Worm (Caenorhabditis elegans) whole organism, young adult: ENCODE data around the gene klp-3.

Source experiments
- B0261.1 ChIP-seq: sonication (generic microtip); optimal IDR thresholded peaks from 2 replicates; lab custom pipeline; 2016; ENCODE audit warnings: mild to moderate bottlenecking, missing genetic modification characterization, moderate library complexity, missing compliant biosample characterization
- B0336.3 ChIP-seq: fragments of 200-800 bp; sonication (Bioruptor generic); IDR thresholded peaks from 2 replicates; pipeline ENCODE4 v1.3.6; 2022; ENCODE audit warnings: missing genetic modification characterization, missing compliant biosample characterization
- C06A6.2 ChIP-seq: fragments of 200-800 bp; sonication (Bioruptor generic); conservative IDR thresholded peaks from 2 replicates; pipeline ENCODE4 v1.3.6; 2022; ENCODE audit warnings: missing genetic modification characterization, missing compliant biosample characterization
- F22D6.2 ChIP-seq: sonication (generic microtip); optimal IDR thresholded peaks from 2 replicates; lab custom pipeline; 2016; ENCODE audit warnings: mild to moderate bottlenecking, missing genetic modification characterization, missing compliant biosample characterization
- F33H1.4 ChIP-seq: fragments of 200-800 bp; sonication (Bioruptor generic); IDR thresholded peaks from 2 replicates; pipeline ENCODE4 v1.3.6; 2022; ENCODE audit warnings: missing genetic modification reagents, missing genetic modification characterization, missing compliant biosample characterization
- F39B2.1 ChIP-seq: fragments of 200-800 bp; sonication (Bioruptor generic); IDR thresholded peaks from 2 replicates; pipeline ENCODE4 v1.3.6; 2022; ENCODE audit warnings: missing genetic modification reagents, missing genetic modification characterization, missing compliant biosample characterization
- F55B11.4 ChIP-seq: sonication (generic microtip); optimal IDR thresholded peaks from 2 replicates; lab custom pipeline; 2016; ENCODE audit warnings: missing compliant biosample characterization, missing genetic modification characterization, borderline replicate concordance; ENCODE audit not compliant: insufficient read depth
- Y53G8AR.9 ChIP-seq: fragments of 200-800 bp; sonication (Bioruptor generic); conservative IDR thresholded peaks from 2 replicates; pipeline ENCODE4 v1.3.6; 2022; ENCODE audit warnings: missing genetic modification reagents, missing genetic modification characterization, missing compliant biosample characterization
- Y56A3A.18 ChIP-seq: fragments of 200-800 bp; sonication (Bioruptor generic); IDR thresholded peaks from 2 replicates; pipeline ENCODE4 v1.3.6; 2022; ENCODE audit warnings: missing genetic modification reagents, missing genetic modification characterization, missing compliant biosample characterization
- Y67H2A.10 ChIP-seq: fragments of 200-800 bp; sonication (Bioruptor generic); conservative IDR thresholded peaks from 2 replicates; pipeline ENCODE4 v1.3.6; 2022; ENCODE audit warnings: missing genetic modification reagents, missing genetic modification characterization, missing compliant biosample characterization
- aptf-2 ChIP-seq: fragments of 200-800 bp; sonication (Bioruptor generic); conservative IDR thresholded peaks from 2 replicates; pipeline ENCODE4 v1.3.6; 2022; ENCODE audit warnings: missing genetic modification reagents, missing genetic modification characterization, missing compliant biosample characterization
- attf-3 ChIP-seq: fragments of 200-800 bp; sonication (Bioruptor generic); conservative IDR thresholded peaks from 2 replicates; pipeline ENCODE4 v1.3.6; 2022; ENCODE audit warnings: missing genetic modification reagents, missing genetic modification characterization, missing compliant biosample characterization
- bed-2 ChIP-seq: fragments of 200-800 bp; sonication (Bioruptor generic); IDR thresholded peaks from 2 replicates; pipeline ENCODE4 v1.3.6; 2022; ENCODE audit warnings: missing genetic modification reagents, missing genetic modification characterization, missing compliant biosample characterization
- ccch-3 ChIP-seq: fragments of 200-800 bp; sonication (Bioruptor generic); optimal IDR thresholded peaks from 2 replicates; lab custom pipeline; 2018; ENCODE audit warnings: mild to moderate bottlenecking, missing genetic modification characterization, missing compliant biosample characterization
- ceh-58 ChIP-seq: fragments of 200-800 bp; sonication (Bioruptor generic); IDR thresholded peaks from 2 replicates; pipeline ENCODE4 v1.3.6; 2022; ENCODE audit warnings: missing genetic modification characterization, missing compliant biosample characterization
- ceh-79 ChIP-seq: sonication (generic microtip); optimal IDR thresholded peaks from 2 replicates; lab custom pipeline; 2017; ENCODE audit warnings: mild to moderate bottlenecking, missing genetic modification characterization, missing compliant biosample characterization
- dox-1 ChIP-seq: fragments of 200-800 bp; sonication (Bioruptor generic); IDR thresholded peaks from 2 replicates; pipeline ENCODE4 v1.3.6; 2022; ENCODE audit warnings: missing genetic modification reagents, missing genetic modification characterization, missing compliant biosample characterization
- fkh-3 ChIP-seq: sonication (generic microtip); optimal IDR thresholded peaks from 2 replicates; lab custom pipeline; 2016; ENCODE audit warnings: mild to moderate bottlenecking, missing genetic modification characterization, missing compliant biosample characterization
- hmg-1.2 ChIP-seq: fragments of 200-800 bp; sonication (Bioruptor generic); IDR thresholded peaks from 2 replicates; pipeline ENCODE4 v1.3.6; 2022; ENCODE audit warnings: missing genetic modification reagents, missing genetic modification characterization, missing compliant biosample characterization
- madf-3 ChIP-seq: fragments of 200-800 bp; sonication (Bioruptor generic); IDR thresholded peaks from 2 replicates; pipeline ENCODE4 v1.3.6; 2022; ENCODE audit warnings: missing genetic modification reagents, missing genetic modification characterization, missing compliant biosample characterization
- madf-6 ChIP-seq: fragments of 200-800 bp; sonication (Bioruptor generic); IDR thresholded peaks from 2 replicates; pipeline ENCODE4 v1.3.6; 2022; ENCODE audit warnings: missing genetic modification reagents, missing genetic modification characterization, missing compliant biosample characterization
- mel-28 ChIP-seq: sonication (generic microtip); optimal IDR thresholded peaks from 2 replicates; lab custom pipeline; 2016; ENCODE audit warnings: borderline replicate concordance, mild to moderate bottlenecking, missing genetic modification characterization, missing compliant biosample characterization
- pbrm-1 ChIP-seq: fragments of 200-800 bp; sonication (Bioruptor generic); IDR thresholded peaks from 2 replicates; pipeline ENCODE4 v1.3.6; 2022; ENCODE audit warnings: missing genetic modification reagents, missing genetic modification characterization, missing compliant biosample characterization
- snpc-1.1 ChIP-seq: sonication (generic microtip); optimal IDR thresholded peaks from 2 replicates; lab custom pipeline; 2017; ENCODE audit warnings: missing genetic modification characterization, mild to moderate bottlenecking, missing compliant biosample characterization, antibody characterized with exemption, moderate library complexity, missing genotype, missing genetic modification reagents; ENCODE audit not compliant: insufficient read depth
- zfh-2 ChIP-seq: fragments of 200-800 bp; sonication (Bioruptor generic); conservative IDR thresholded peaks from 2 replicates; pipeline ENCODE4 v1.3.6; 2022; ENCODE audit warnings: missing genetic modification reagents, missing genetic modification characterization, missing compliant biosample characterization
- zim-3 ChIP-seq: sonication (generic microtip); optimal IDR thresholded peaks from 2 replicates; lab custom pipeline; 2017; ENCODE audit warnings: mild to moderate bottlenecking, missing genetic modification characterization, moderate library complexity, missing compliant biosample characterization
- ztf-18 ChIP-seq: sonication (generic microtip); optimal IDR thresholded peaks from 2 replicates; lab custom pipeline; 2016; ENCODE audit warnings: missing genotype, mild to moderate bottlenecking, missing genetic modification characterization, missing compliant biosample characterization
- ztf-26 ChIP-seq: sonication (generic microtip); optimal IDR thresholded peaks from 2 replicates; lab custom pipeline; 2017; ENCODE audit warnings: missing genetic modification characterization, missing compliant biosample characterization
- ztf-3 ChIP-seq: fragments of 200-800 bp; sonication (Bioruptor generic); optimal IDR thresholded peaks from 2 replicates; lab custom pipeline; 2018; ENCODE audit warnings: mild to moderate bottlenecking, missing genetic modification characterization, missing compliant biosample characterization

The klp-3 gene

ce11 chrII:7892761-7893272, 50.7 kb downstream of the klp-3 start, which contains the start of gene ptc-1 (continued):
- no peak for TF ChIP-seq aptf-2 (GFP tag; lab: Robert Waterston, UW)
- TF ChIP-seq Y53G8AR.9 (GFP tag; lab: Robert Waterston, UW): no peak
- no peak for TF ChIP-seq zfh-2 (GFP tag; lab: Robert Waterston, UW)
- no peak; the same call in none of the 2 replicates for TF ChIP-seq dox-1 (GFP tag; lab: Robert Waterston, UW)
- TF ChIP-seq Y67H2A.10: no peak
- peak; percentile 41; the same call in 1 of the 2 replicates for TF ChIP-seq hmg-1.2 (GFP tag; lab: Robert Waterston, UW)
- TF ChIP-seq madf-6 (GFP tag; lab: Robert Waterston, UW): peak; percentile 91
- TF ChIP-seq F33H1.4 (GFP tag; lab: Robert Waterston, UW): peak; percentile 49
- no peak for TF ChIP-seq F55B11.4 (tag; lab: Kevin White, UChicago)

- TF ChIP-seq madf-3 (GFP tag; lab: Robert Waterston, UW) (0 out of 2 replicates have a peak, but pooled peaks have one; percentile 1), dox-1 (GFP tag; lab: Robert Waterston, UW) (no peak), F39B2.1 (GFP tag; lab: Robert Waterston, UW) (no peak), ceh-58 (no peak), bed-2 (GFP tag; lab: Robert Waterston, UW) (no peak), mel-28 (no peak), C06A6.2 (GFP tag; lab: Robert Waterston, UW) (no peak)
Measured at ce11 chrII:7893648-7894047, 51.5 kb downstream of the klp-3 start.

ce11 chrII:7895190-7895589, 53.0 kb downstream of the klp-3 start:
- TF ChIP-seq ceh-58 (no peak), zim-3 (no peak), ztf-26 (tag; lab: Kevin White, UChicago) (no peak), pbrm-1 (GFP tag; lab: Robert Waterston, UW) (no peak), ccch-3 (no peak), B0336.3 (GFP tag; lab: Robert Waterston, UW) (no peak), B0261.1 (no peak), ceh-79 (tag; lab: Kevin White, UChicago) (no peak), attf-3 (no peak), madf-6 (GFP tag; lab: Robert Waterston, UW) (no peak), F33H1.4 (GFP tag; lab: Robert Waterston, UW) (no peak), ztf-3 (GFP tag; lab: Kevin White, UChicago) (no peak), ztf-18 (no peak), F22D6.2 (tag; lab: Kevin White, UChicago) (no peak), Y56A3A.18 (GFP tag; lab: Robert Waterston, UW) (no peak), snpc-1.1 (tag; lab: Kevin White, UChicago) (no peak), fkh-3 (tag; lab: Kevin White, UChicago) (no peak)
